Worm (Caenorhabditis elegans) whole organism, late embryonic: ENCODE data around the gene srx-102.

Experiments used
- C08G9.2 ChIP-seq: sonication (generic microtip); optimal IDR thresholded peaks from 2 replicates; lab custom pipeline; 2016; ENCODE audit warnings: mild to moderate bottlenecking, missing genetic modification characterization, moderate library complexity, missing compliant biosample characterization
- F13H6.1 ChIP-seq: sonication (generic microtip); optimal IDR thresholded peaks from 2 replicates; lab custom pipeline; 2016; ENCODE audit warnings: missing genetic modification characterization, missing compliant biosample characterization
- ahr-1 ChIP-seq: sonication (generic microtip); optimal IDR thresholded peaks from 2 replicates; lab custom pipeline; 2016; ENCODE audit warnings: missing genetic modification characterization, missing compliant biosample characterization
- ceh-14 ChIP-seq: sonication (generic microtip); optimal IDR thresholded peaks from 2 replicates; lab custom pipeline; 2016; ENCODE audit warnings: missing genotype, missing genetic modification characterization, missing compliant biosample characterization
- ceh-19 ChIP-seq: fragments of 200-800 bp; sonication (Bioruptor generic); optimal IDR thresholded peaks from 2 replicates; lab custom pipeline; 2018; ENCODE audit warnings: mild to moderate bottlenecking, missing genetic modification characterization, missing compliant biosample characterization
- ceh-2 ChIP-seq: sonication (generic microtip); optimal IDR thresholded peaks from 2 replicates; lab custom pipeline; 2016; ENCODE audit warnings: missing genotype, missing genetic modification characterization, missing compliant biosample characterization
- ceh-22 ChIP-seq: sonication (generic microtip); optimal IDR thresholded peaks from 2 replicates; lab custom pipeline; 2017; ENCODE audit warnings: missing biosample characterization, missing genetic modification characterization
- ceh-30 ChIP-seq: fragments of 150-350 bp; optimal IDR thresholded peaks from 2 replicates; lab custom pipeline; 2014; ENCODE audit warnings: missing biosample characterization, missing genetic modification characterization
- ceh-31 ChIP-seq: sonication (generic microtip); optimal IDR thresholded peaks from 2 replicates; lab custom pipeline; 2016; ENCODE audit warnings: missing genetic modification characterization, missing compliant biosample characterization
- ceh-34 ChIP-seq: sonication (generic microtip); optimal IDR thresholded peaks from 2 replicates; lab custom pipeline; 2016; ENCODE audit warnings: mild to moderate bottlenecking, missing genetic modification characterization, missing compliant biosample characterization
- ceh-48 ChIP-seq: sonication (generic microtip); optimal IDR thresholded peaks from 2 replicates; lab custom pipeline; 2016; ENCODE audit warnings: missing genetic modification characterization, inconsistent platforms, missing compliant biosample characterization
- ceh-6 ChIP-seq: fragments of 200-800 bp; sonication (Bioruptor generic); optimal IDR thresholded peaks from 2 replicates; lab custom pipeline; 2018; ENCODE audit warnings: mild to moderate bottlenecking, missing genetic modification characterization, missing compliant biosample characterization
- dmd-4 ChIP-seq: sonication (generic microtip); optimal IDR thresholded peaks from 2 replicates; lab custom pipeline; 2016; ENCODE audit warnings: borderline replicate concordance, missing genetic modification characterization, missing compliant biosample characterization
- dve-1 ChIP-seq: sonication (generic microtip); optimal IDR thresholded peaks from 2 replicates; lab custom pipeline; 2017; ENCODE audit warnings: antibody characterized with exemption, mild to moderate bottlenecking, missing genetic modification characterization, missing compliant biosample characterization
- elt-2 ChIP-seq: sonication (generic microtip); optimal IDR thresholded peaks from 2 replicates; lab custom pipeline; 2016; ENCODE audit warnings: missing genetic modification reagents, missing genetic modification characterization, missing compliant biosample characterization
- fkh-10 ChIP-seq: fragments of 150-350 bp; optimal IDR thresholded peaks from 2 replicates; lab custom pipeline; 2014; ENCODE audit warnings: missing biosample characterization, missing genetic modification reagents, missing genetic modification characterization
- fkh-6 ChIP-seq: sonication (generic microtip); optimal IDR thresholded peaks from 2 replicates; lab custom pipeline; 2016; ENCODE audit warnings: missing genetic modification characterization, missing compliant biosample characterization
- gmeb-2 ChIP-seq: sonication (generic microtip); optimal IDR thresholded peaks from 2 replicates; lab custom pipeline; 2016; ENCODE audit warnings: missing genetic modification characterization, inconsistent platforms, missing compliant biosample characterization
- hlh-13 ChIP-seq: fragments of 200-800 bp; sonication (Bioruptor generic); optimal IDR thresholded peaks from 2 replicates; lab custom pipeline; 2018; ENCODE audit warnings: mild to moderate bottlenecking, missing genetic modification characterization, missing compliant biosample characterization
- hlh-30 ChIP-seq: sonication (generic microtip); optimal IDR thresholded peaks from 2 replicates; lab custom pipeline; 2017; ENCODE audit warnings: antibody characterized with exemption, missing genetic modification characterization, missing compliant biosample characterization; ENCODE audit not compliant: insufficient read depth
- hlh-6 ChIP-seq: sonication (generic microtip); optimal IDR thresholded peaks from 2 replicates; lab custom pipeline; 2016; ENCODE audit warnings: missing genotype, missing genetic modification characterization, missing compliant biosample characterization
- hlh-8 ChIP-seq: sonication (generic microtip); optimal IDR thresholded peaks from 2 replicates; lab custom pipeline; 2016; ENCODE audit warnings: missing genotype, missing genetic modification characterization, missing compliant biosample characterization
- madf-2 ChIP-seq: sonication (generic microtip); optimal IDR thresholded peaks from 2 replicates; lab custom pipeline; 2017; ENCODE audit warnings: missing genetic modification characterization, missing compliant biosample characterization
- mec-3 ChIP-seq: sonication (generic microtip); optimal IDR thresholded peaks from 2 replicates; lab custom pipeline; 2016; ENCODE audit warnings: borderline replicate concordance, missing genetic modification characterization, missing compliant biosample characterization
- nhr-232 ChIP-seq: sonication (generic microtip); optimal IDR thresholded peaks from 2 replicates; lab custom pipeline; 2016; ENCODE audit warnings: missing genetic modification characterization, missing compliant biosample characterization
- odd-2 ChIP-seq: sonication (generic microtip); optimal IDR thresholded peaks from 2 replicates; lab custom pipeline; 2017; ENCODE audit warnings: antibody characterized with exemption, mild to moderate bottlenecking, missing genetic modification characterization, missing compliant biosample characterization
- pag-3 ChIP-seq: sonication (generic microtip); optimal IDR thresholded peaks from 2 replicates; lab custom pipeline; 2016; ENCODE audit warnings: missing compliant biosample characterization, missing genetic modification characterization, borderline replicate concordance
- pat-9 ChIP-seq: fragments of 200-800 bp; sonication (Bioruptor generic); optimal IDR thresholded peaks from 2 replicates; lab custom pipeline; 2018; ENCODE audit warnings: mild to moderate bottlenecking, missing genetic modification characterization, moderate library complexity, missing compliant biosample characterization
- pha-4 ChIP-seq: fragments of 150-350 bp; optimal IDR thresholded peaks from 2 replicates; lab custom pipeline; 2018; ENCODE audit warnings: missing biosample characterization, missing genetic modification reagents, missing genetic modification characterization
- rnt-1 ChIP-seq: sonication (generic microtip); optimal IDR thresholded peaks from 2 replicates; lab custom pipeline; 2016; ENCODE audit warnings: missing genetic modification characterization, missing compliant biosample characterization
- sdc-2 ChIP-seq: sonication (generic microtip); optimal IDR thresholded peaks from 2 replicates; lab custom pipeline; 2016; ENCODE audit warnings: missing genotype, missing genetic modification characterization, missing compliant biosample characterization
- sox-2 ChIP-seq: fragments of 200-800 bp; sonication (Bioruptor generic); IDR thresholded peaks from 2 replicates; pipeline ENCODE4 v1.3.6; 2022; ENCODE audit warnings: missing genetic modification reagents, missing genetic modification characterization, missing compliant biosample characterization
- sox-4 ChIP-seq: sonication (generic microtip); optimal IDR thresholded peaks from 2 replicates; lab custom pipeline; 2017; ENCODE audit warnings: mild to moderate bottlenecking, missing genetic modification characterization, inconsistent platforms, missing compliant biosample characterization
- syd-9 ChIP-seq: sonication (generic microtip); optimal IDR thresholded peaks from 2 replicates; lab custom pipeline; 2016; ENCODE audit warnings: mild to moderate bottlenecking, missing genetic modification characterization, moderate library complexity, missing compliant biosample characterization
- tbx-7 ChIP-seq: sonication (generic microtip); optimal IDR thresholded peaks from 2 replicates; lab custom pipeline; 2016; ENCODE audit warnings: missing genotype, missing genetic modification characterization, missing compliant biosample characterization
- ttx-3 ChIP-seq: sonication (generic microtip); optimal IDR thresholded peaks from 2 replicates; lab custom pipeline; 2016; ENCODE audit warnings: missing genetic modification reagents, missing genetic modification characterization, missing compliant biosample characterization
- unc-3 ChIP-seq, 2 experiments: fragments of 200-800 bp in 1 of 2; sonication (Bioruptor generic) in 1 of 2; sonication (generic microtip) in 1 of 2; conservative IDR thresholded peaks in 1 of 2; optimal IDR thresholded peaks in 1 of 2; 2 replicates each; pipeline versions ENCODE4 v1.3.6 to Lab custom; 2016 to 2022; ENCODE audit warnings: missing compliant biosample characterization in 2 of 2, missing genetic modification characterization in 2 of 2, missing genetic modification reagents in 1 of 2
- unc-42 ChIP-seq: sonication (generic microtip); optimal IDR thresholded peaks from 2 replicates; lab custom pipeline; 2016; ENCODE audit warnings: missing genotype, missing genetic modification characterization, missing compliant biosample characterization
- zip-5 ChIP-seq: sonication (generic microtip); optimal IDR thresholded peaks from 2 replicates; lab custom pipeline; 2016; ENCODE audit warnings: missing genetic modification characterization, missing compliant biosample characterization

The srx-102 gene

ce11 chrII:3694664-3695063 lies at the start of gene srx-102:
Gene srx-102, minus strand, starts transcription at chrII:3694764.
- no peak for TF ChIP-seq pat-9 (tag; lab: Kevin White, UChicago)
- TF ChIP-seq madf-2 (tag; lab: Kevin White, UChicago), result no peak
- no peak for TF ChIP-seq ceh-22
- TF ChIP-seq pag-3 (tag; lab: Kevin White, UChicago), result no peak
- TF ChIP-seq hlh-6, result no peak
- no peak for TF ChIP-seq unc-42 (tag; lab: Kevin White, UChicago)
- no peak for TF ChIP-seq gmeb-2
- no peak for TF ChIP-seq nhr-232 (tag; lab: Kevin White, UChicago)
- no peak for TF ChIP-seq ceh-48 (tag; lab: Kevin White, UChicago)
- TF ChIP-seq rnt-1 (tag; lab: Kevin White, UChicago), result no peak
- no peak for TF ChIP-seq sdc-2 (tag; lab: Kevin White, UChicago)
- no peak for TF ChIP-seq ceh-2 (tag; lab: Kevin White, UChicago)

- TF ChIP-seq fkh-10 (GFP tag; lab: Kevin White, UChicago), result no peak
- TF ChIP-seq ceh-14 (tag; lab: Kevin White, UChicago), result no peak
- TF ChIP-seq zip-5 (tag; lab: Kevin White, UChicago), result no peak
- no peak for TF ChIP-seq odd-2 (tag; lab: Kevin White, UChicago)
- TF ChIP-seq ceh-19 (GFP tag; lab: Kevin White, UChicago), result no peak
- TF ChIP-seq ceh-34 (tag; lab: Kevin White, UChicago), result no peak
- TF ChIP-seq ceh-22, result no peak
- TF ChIP-seq ceh-6 (GFP tag; lab: Kevin White, UChicago), result no peak
- no peak for TF ChIP-seq C08G9.2 (tag; lab: Kevin White, UChicago)
- no peak for TF ChIP-seq ceh-31 (tag; lab: Kevin White, UChicago)
- no peak for TF ChIP-seq ttx-3
- TF ChIP-seq sox-4, result no peak
These were observed 49.2 kb upstream of the srx-102 start, which contains the start of gene nta-1 for ce11 chrII:3743684-3744200. Gene nta-1, minus strand, starts transcription at chrII:3743814.

ce11 chrII:3741584-3741983 lies 47.0 kb upstream of the srx-102 start, which contains the start of gene F12E12.1:
Gene F12E12.1, plus strand, starts transcription at chrII:3741884.
- TF ChIP-seq hlh-8, result no peak
- no peak for TF ChIP-seq mec-3 (tag; lab: Kevin White, UChicago)
- no peak for TF ChIP-seq dmd-4
- TF ChIP-seq hlh-30 (tag; lab: Kevin White, UChicago), result no peak
- no peak for TF ChIP-seq fkh-10 (GFP tag; lab: Kevin White, UChicago)
- TF ChIP-seq sdc-2 (tag; lab: Kevin White, UChicago), result no peak
- no peak for TF ChIP-seq F13H6.1 (tag; lab: Kevin White, UChicago)
- no peak for TF ChIP-seq ceh-19 (GFP tag; lab: Kevin White, UChicago)
- TF ChIP-seq pha-4 (tag; lab: Kevin White, UChicago), result no peak
- no peak for TF ChIP-seq hlh-6
- TF ChIP-seq ttx-3, result no peak
- TF ChIP-seq pag-3 (tag; lab: Kevin White, UChicago), result no peak
- no peak for TF ChIP-seq fkh-6 (tag; lab: Kevin White, UChicago)
- TF ChIP-seq tbx-7 (tag; lab: Kevin White, UChicago), result no peak
- no peak for TF ChIP-seq ceh-30 (tag; lab: Kevin White, UChicago)
- no peak for TF ChIP-seq pat-9 (tag; lab: Kevin White, UChicago)
- TF ChIP-seq ahr-1 (tag; lab: Kevin White, UChicago), result no peak
- no peak for TF ChIP-seq sox-2 (GFP tag; lab: Robert Waterston, UW)
- no peak for TF ChIP-seq gmeb-2
- no peak for TF ChIP-seq ceh-22

- TF ChIP-seq hlh-13 (GFP tag; lab: Kevin White, UChicago) (no peak), unc-3 (GFP tag; conservative IDR thresholded peaks at IDR 0.05; lab: Robert Waterston, UW) (no peak), unc-3 (tag; optimal IDR thresholded peaks at IDR 0.05; lab: Kevin White, UChicago) (no peak), elt-2 (tag; lab: Kevin White, UChicago) (no peak), dmd-4 (no peak), ceh-31 (tag; lab: Kevin White, UChicago) (no peak), dve-1 (tag; lab: Kevin White, UChicago) (no peak), sdc-2 (tag; lab: Kevin White, UChicago) (no peak), unc-42 (tag; lab: Kevin White, UChicago) (no peak), pha-4 (tag; lab: Kevin White, UChicago) (no peak), ceh-14 (tag; lab: Kevin White, UChicago) (no peak), syd-9 (tag; lab: Kevin White, UChicago) (no peak)
These were observed 45.1 kb upstream of the srx-102 start, which contains the start of gene F12E12.2 for ce11 chrII:3739647-3740046. Gene F12E12.2, plus strand, starts transcription at chrII:3739947.
